Fruit fly (Drosophila melanogaster) whole organism, prepupa: Measurements from ENCODE around the gene CG46396.
A peak's percentile ranks its signal among the peaks of the same experiment; 100 is the strongest.

Source experiments
- CG10631 ChIP-seq: fragments of 200-800 bp; sonication (Bioruptor generic); optimal IDR thresholded peaks from 2 replicates; lab custom pipeline; 2016; ENCODE audit warnings: missing biosample characterization, missing genetic modification characterization
- net ChIP-seq: fragments of 200-800 bp; sonication (Bioruptor generic); optimal IDR thresholded peaks from 3 replicates; lab custom pipeline; 2016; ENCODE audit warnings: missing biosample characterization, missing genetic modification characterization
- svp ChIP-seq: fragments of 200-800 bp; sonication (Bioruptor generic); peaks from one replicate; lab custom pipeline; 2016; ENCODE audit warnings: missing biosample characterization, missing genetic modification characterization

DNA sequence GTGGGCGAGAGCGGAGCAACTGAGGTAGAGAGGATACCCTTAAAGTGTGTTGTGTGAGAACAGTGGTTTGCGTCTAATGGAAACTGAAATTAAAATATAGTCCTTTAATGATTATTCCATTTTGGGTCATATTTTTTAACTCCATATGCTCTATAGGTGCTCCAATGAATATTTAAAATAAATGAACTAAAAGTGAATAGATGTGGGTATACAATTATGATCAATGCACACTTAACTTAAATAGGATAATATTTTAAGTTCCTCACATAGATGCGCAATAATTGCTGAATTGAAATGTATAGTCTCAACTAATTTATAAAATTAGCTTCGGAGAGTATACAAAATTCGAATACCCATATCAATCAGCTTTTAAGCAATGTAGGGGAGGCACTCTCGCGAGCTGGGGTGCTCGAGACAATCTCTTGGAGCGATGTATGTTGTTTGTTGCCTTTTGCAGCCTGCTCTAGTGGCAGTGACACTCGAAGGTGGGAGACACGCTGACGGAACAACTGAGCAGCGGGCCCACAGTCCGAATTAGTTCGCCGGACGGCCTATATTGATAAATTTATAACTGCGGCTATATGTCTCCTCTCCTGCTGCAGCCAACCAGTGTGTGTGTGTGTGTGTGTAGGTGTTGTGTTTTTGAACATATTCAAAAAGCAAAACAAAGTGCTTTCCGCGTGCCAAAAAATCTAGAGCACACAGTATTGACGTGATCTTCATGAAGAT, 50.0 kb downstream of the CG46396 start:
- peak; percentile 78 for TF ChIP-seq CG10631 (GFP tag; lab: Kevin White, UChicago)
- peak; percentile 93 for TF ChIP-seq svp (GFP tag; lab: Kevin White, UChicago)
- peak; percentile 84 for TF ChIP-seq net (GFP tag; lab: Kevin White, UChicago)
